Worm (Caenorhabditis elegans) whole organism, young adult: Measurements from ENCODE around the gene C34C12.6.

Source experiments
- B0336.3 ChIP-seq: fragments of 200-800 bp; sonication (Bioruptor generic); IDR thresholded peaks from 2 replicates; pipeline ENCODE4 v1.3.6; 2022; ENCODE audit warnings: missing genetic modification characterization, missing compliant biosample characterization
- D2030.7 ChIP-seq: fragments of 200-800 bp; sonication (Bioruptor generic); IDR thresholded peaks from 2 replicates; pipeline ENCODE4 v1.3.6; 2022; ENCODE audit warnings: missing genetic modification reagents, missing genetic modification characterization, missing compliant biosample characterization
- F33H1.4 ChIP-seq: fragments of 200-800 bp; sonication (Bioruptor generic); IDR thresholded peaks from 2 replicates; pipeline ENCODE4 v1.3.6; 2022; ENCODE audit warnings: missing genetic modification reagents, missing genetic modification characterization, missing compliant biosample characterization
- F57A8.1 ChIP-seq: fragments of 200-800 bp; sonication (Bioruptor generic); optimal IDR thresholded peaks from 2 replicates; lab custom pipeline; 2018; ENCODE audit warnings: mild to moderate bottlenecking, missing genetic modification characterization, moderate library complexity, missing compliant biosample characterization
- K11D2.4 ChIP-seq: fragments of 200-800 bp; sonication (Bioruptor generic); IDR thresholded peaks from 2 replicates; pipeline ENCODE4 v1.3.6; 2022; ENCODE audit warnings: missing genetic modification reagents, missing genetic modification characterization, missing compliant biosample characterization
- Y53F4B.3 ChIP-seq: fragments of 200-800 bp; sonication (Bioruptor generic); IDR thresholded peaks from 2 replicates; pipeline ENCODE4 v1.3.6; 2022; ENCODE audit warnings: missing genetic modification reagents, missing genetic modification characterization, missing compliant biosample characterization
- Y67H2A.10 ChIP-seq: fragments of 200-800 bp; sonication (Bioruptor generic); conservative IDR thresholded peaks from 2 replicates; pipeline ENCODE4 v1.3.6; 2022; ENCODE audit warnings: missing genetic modification reagents, missing genetic modification characterization, missing compliant biosample characterization
- akir-1 ChIP-seq: fragments of 200-800 bp; sonication (Bioruptor generic); optimal IDR thresholded peaks from 2 replicates; lab custom pipeline; 2018; ENCODE audit warnings: mild to moderate bottlenecking, missing genetic modification characterization, moderate library complexity, missing compliant biosample characterization
- aptf-2 ChIP-seq: fragments of 200-800 bp; sonication (Bioruptor generic); conservative IDR thresholded peaks from 2 replicates; pipeline ENCODE4 v1.3.6; 2022; ENCODE audit warnings: missing genetic modification reagents, missing genetic modification characterization, missing compliant biosample characterization
- athp-1 ChIP-seq: sonication (generic microtip); optimal IDR thresholded peaks from 2 replicates; lab custom pipeline; 2017; ENCODE audit warnings: mild to moderate bottlenecking, missing genetic modification characterization, missing compliant biosample characterization
- attf-3 ChIP-seq: fragments of 200-800 bp; sonication (Bioruptor generic); conservative IDR thresholded peaks from 2 replicates; pipeline ENCODE4 v1.3.6; 2022; ENCODE audit warnings: missing genetic modification reagents, missing genetic modification characterization, missing compliant biosample characterization
- attf-5 ChIP-seq: fragments of 200-800 bp; sonication (Bioruptor generic); optimal IDR thresholded peaks from 2 replicates; lab custom pipeline; 2018; ENCODE audit warnings: mild to moderate bottlenecking, missing genetic modification characterization, missing compliant biosample characterization
- bed-2 ChIP-seq: fragments of 200-800 bp; sonication (Bioruptor generic); IDR thresholded peaks from 2 replicates; pipeline ENCODE4 v1.3.6; 2022; ENCODE audit warnings: missing genetic modification reagents, missing genetic modification characterization, missing compliant biosample characterization
- cebp-1 ChIP-seq, 2 experiments: fragments of 200-800 bp in 1 of 2; sonication (Bioruptor generic) in 1 of 2; sonication (generic microtip) in 1 of 2; IDR thresholded peaks in 1 of 2; optimal IDR thresholded peaks in 1 of 2; 2 replicates each; pipeline versions ENCODE4 v1.3.6 to Lab custom; 2017 to 2022; ENCODE audit warnings: missing compliant biosample characterization in 2 of 2, missing genetic modification characterization in 2 of 2, mild to moderate bottlenecking in 1 of 2, missing genetic modification reagents in 1 of 2, moderate library complexity in 1 of 2
- ceh-100 ChIP-seq: fragments of 200-800 bp; sonication (Bioruptor generic); IDR thresholded peaks from 2 replicates; pipeline ENCODE4 v1.3.6; 2022; ENCODE audit warnings: missing genetic modification reagents, missing genetic modification characterization, missing compliant biosample characterization
- ceh-27 ChIP-seq: fragments of 200-800 bp; sonication (Bioruptor generic); optimal IDR thresholded peaks from 2 replicates; lab custom pipeline; 2018; ENCODE audit warnings: mild to moderate bottlenecking, missing genetic modification characterization, moderate library complexity, missing compliant biosample characterization
- chd-7 ChIP-seq: sonication (generic microtip); optimal IDR thresholded peaks from 2 replicates; lab custom pipeline; 2016; ENCODE audit warnings: mild to moderate bottlenecking, missing genetic modification characterization, moderate library complexity, missing compliant biosample characterization
- die-1 ChIP-seq: sonication (generic microtip); optimal IDR thresholded peaks from 2 replicates; lab custom pipeline; 2016; ENCODE audit warnings: missing genotype, mild to moderate bottlenecking, missing genetic modification characterization, missing compliant biosample characterization
- dox-1 ChIP-seq: fragments of 200-800 bp; sonication (Bioruptor generic); IDR thresholded peaks from 2 replicates; pipeline ENCODE4 v1.3.6; 2022; ENCODE audit warnings: missing genetic modification reagents, missing genetic modification characterization, missing compliant biosample characterization
- dpff-1 ChIP-seq: sonication (generic microtip); optimal IDR thresholded peaks from 2 replicates; lab custom pipeline; 2017; ENCODE audit warnings: mild to moderate bottlenecking, missing genetic modification characterization, missing compliant biosample characterization
- egrh-3 ChIP-seq: fragments of 200-800 bp; sonication (Bioruptor generic); IDR thresholded peaks from 2 replicates; pipeline ENCODE4 v1.3.6; 2022; ENCODE audit warnings: missing genetic modification reagents, missing genetic modification characterization, missing compliant biosample characterization
- ekl-4 ChIP-seq: fragments of 200-800 bp; sonication (Bioruptor generic); IDR thresholded peaks from 2 replicates; pipeline ENCODE4 v1.3.6; 2022; ENCODE audit warnings: missing genetic modification reagents, missing genetic modification characterization, missing compliant biosample characterization
- fkh-3 ChIP-seq: sonication (generic microtip); optimal IDR thresholded peaks from 2 replicates; lab custom pipeline; 2016; ENCODE audit warnings: mild to moderate bottlenecking, missing genetic modification characterization, missing compliant biosample characterization
- hmg-1.2 ChIP-seq: fragments of 200-800 bp; sonication (Bioruptor generic); IDR thresholded peaks from 2 replicates; pipeline ENCODE4 v1.3.6; 2022; ENCODE audit warnings: missing genetic modification reagents, missing genetic modification characterization, missing compliant biosample characterization
- hsf-1 ChIP-seq: fragments of 200-800 bp; sonication (Bioruptor generic); IDR thresholded peaks from 2 replicates; pipeline ENCODE4 v1.3.6; 2022; ENCODE audit warnings: missing genetic modification reagents, missing genetic modification characterization, missing compliant biosample characterization
- let-526 ChIP-seq: fragments of 200-800 bp; sonication (Bioruptor generic); IDR thresholded peaks from 2 replicates; pipeline ENCODE4 v1.3.6; 2022; ENCODE audit warnings: missing genetic modification reagents, missing genetic modification characterization, missing compliant biosample characterization
- lin-54 ChIP-seq: fragments of 200-800 bp; sonication (Bioruptor generic); optimal IDR thresholded peaks from 2 replicates; lab custom pipeline; 2018; ENCODE audit warnings: mild to moderate bottlenecking, missing genetic modification characterization, missing compliant biosample characterization
- lsl-1 ChIP-seq: fragments of 200-800 bp; sonication (Bioruptor generic); optimal IDR thresholded peaks from 2 replicates; lab custom pipeline; 2018; ENCODE audit warnings: mild to moderate bottlenecking, missing genetic modification characterization, moderate library complexity, missing compliant biosample characterization
- madf-6 ChIP-seq: fragments of 200-800 bp; sonication (Bioruptor generic); IDR thresholded peaks from 2 replicates; pipeline ENCODE4 v1.3.6; 2022; ENCODE audit warnings: missing genetic modification reagents, missing genetic modification characterization, missing compliant biosample characterization
- mcd-1 ChIP-seq: fragments of 200-800 bp; sonication (Bioruptor generic); IDR thresholded peaks from 2 replicates; pipeline ENCODE4 v1.3.6; 2022; ENCODE audit warnings: missing genetic modification reagents, missing genetic modification characterization, missing compliant biosample characterization
- mel-28 ChIP-seq: sonication (generic microtip); optimal IDR thresholded peaks from 2 replicates; lab custom pipeline; 2016; ENCODE audit warnings: borderline replicate concordance, mild to moderate bottlenecking, missing genetic modification characterization, missing compliant biosample characterization
- mes-4 ChIP-seq: sonication (generic microtip); optimal IDR thresholded peaks from 2 replicates; lab custom pipeline; 2016; ENCODE audit warnings: missing genotype, missing genetic modification characterization, missing compliant biosample characterization
- pbrm-1 ChIP-seq: fragments of 200-800 bp; sonication (Bioruptor generic); IDR thresholded peaks from 2 replicates; pipeline ENCODE4 v1.3.6; 2022; ENCODE audit warnings: missing genetic modification reagents, missing genetic modification characterization, missing compliant biosample characterization
- pha-4 ChIP-seq: fragments of 150-350 bp; sonication (generic microtip); optimal IDR thresholded peaks from 2 replicates; lab custom pipeline; 2014; ENCODE audit warnings: missing biosample characterization, missing genetic modification reagents, missing genetic modification characterization
- repo-1 ChIP-seq: sonication (generic microtip); optimal IDR thresholded peaks from 2 replicates; lab custom pipeline; 2017; ENCODE audit warnings: mild to moderate bottlenecking, missing genetic modification characterization, missing compliant biosample characterization
- snpc-1.1 ChIP-seq: sonication (generic microtip); optimal IDR thresholded peaks from 2 replicates; lab custom pipeline; 2017; ENCODE audit warnings: missing genetic modification characterization, mild to moderate bottlenecking, missing compliant biosample characterization, antibody characterized with exemption, moderate library complexity, missing genotype, missing genetic modification reagents; ENCODE audit not compliant: insufficient read depth
- snpc-4 ChIP-seq, 5 experiments: fragments of 150-350 bp in 1 of 5; sonication (generic microtip) in 4 of 5; optimal IDR thresholded peaks; 2 replicates each; lab custom pipeline; 2014 to 2018; ENCODE audit warnings: missing genetic modification characterization in 5 of 5, missing biosample characterization in 3 of 5, antibody characterized with exemption in 2 of 5, mild to moderate bottlenecking in 2 of 5, missing compliant biosample characterization in 2 of 5, missing genotype in 2 of 5, moderate library complexity in 2 of 5, missing genetic modification reagents in 1 of 5
- unc-130 ChIP-seq: sonication (generic microtip); optimal IDR thresholded peaks from 2 replicates; lab custom pipeline; 2016; ENCODE audit warnings: missing genetic modification reagents, missing genetic modification characterization, missing compliant biosample characterization
- unc-62 ChIP-seq: fragments of 150-350 bp; optimal IDR thresholded peaks from 2 replicates; lab custom pipeline; 2014; ENCODE audit warnings: missing biosample characterization, missing genetic modification reagents, missing genetic modification characterization
- ztf-18 ChIP-seq: sonication (generic microtip); optimal IDR thresholded peaks from 2 replicates; lab custom pipeline; 2016; ENCODE audit warnings: missing genotype, mild to moderate bottlenecking, missing genetic modification characterization, missing compliant biosample characterization
- ztf-28 ChIP-seq: fragments of 200-800 bp; sonication (Bioruptor generic); IDR thresholded peaks from 2 replicates; pipeline ENCODE4 v1.3.6; 2022; ENCODE audit warnings: missing genetic modification reagents, missing genetic modification characterization, missing compliant biosample characterization

Gene C34C12.6

ce11 chrIII:3488224-3488623, 5.8 kb downstream of the C34C12.6 start, which contains the start of gene C34C12.7:
TSS of gene C34C12.7 (minus strand) at chrIII:3488341.
- TF ChIP-seq dpff-1 (no peak), hmg-1.2 (GFP tag; lab: Robert Waterston, UW) (peak; percentile 65)

DNA sequence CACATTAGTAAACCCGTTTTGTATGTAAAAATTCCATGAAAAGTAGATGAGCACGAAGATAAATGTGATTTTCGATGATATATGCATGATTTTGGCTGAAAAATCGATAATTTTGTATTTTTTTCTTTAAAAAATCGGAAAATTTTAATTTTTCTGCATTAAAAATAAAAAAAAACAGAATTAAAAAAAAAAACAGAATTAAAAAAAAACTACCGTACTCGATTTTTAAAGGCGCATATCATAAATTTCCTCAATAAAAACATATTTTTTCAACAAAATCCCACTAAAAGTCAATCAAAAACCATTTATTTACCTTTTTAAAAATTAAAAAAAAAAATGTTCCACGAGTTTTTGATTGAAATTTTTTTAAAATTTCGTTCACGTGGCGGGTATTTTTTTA, 10.7 kb downstream of the C34C12.6 start, which contains the start of gene gly-14:
Gene gly-14 (minus strand): TSS at position 101 of the 400 bp plus-strand sequence.
- no peak for TF ChIP-seq B0336.3 (GFP tag; lab: Robert Waterston, UW)
- TF ChIP-seq, all 124 proteins: peak for 0

ce11 chrIII:3498957-3499356, 16.6 kb downstream of the C34C12.6 start, which contains the start of gene M01F1.9:
TSS of gene M01F1.9 (minus strand) at chrIII:3499057.
- no peak for TF ChIP-seq unc-130 (GFP tag; lab: Kevin White, UChicago)
- TF ChIP-seq ekl-4 (GFP tag; lab: Robert Waterston, UW) = no peak
- no peak for TF ChIP-seq mel-28 (tag; lab: Kevin White, UChicago)
- no peak for TF ChIP-seq dox-1 (GFP tag; lab: Robert Waterston, UW)
- TF ChIP-seq snpc-4 (GFP tag; optimal IDR thresholded peaks at IDR 0.05; lab: Kevin White, UChicago) = no peak
- TF ChIP-seq snpc-4 (tag; optimal IDR thresholded peaks at IDR 0.05; lab: Kevin White, UChicago) = no peak
- no peak for TF ChIP-seq F57A8.1
- no peak for TF ChIP-seq Y53F4B.3 (GFP tag; lab: Robert Waterston, UW)
- TF ChIP-seq pha-4 (tag; lab: Kevin White, UChicago) = no peak
- no peak for TF ChIP-seq madf-6 (GFP tag; lab: Robert Waterston, UW)
- TF ChIP-seq die-1 (tag; lab: Kevin White, UChicago) = no peak

DNA sequence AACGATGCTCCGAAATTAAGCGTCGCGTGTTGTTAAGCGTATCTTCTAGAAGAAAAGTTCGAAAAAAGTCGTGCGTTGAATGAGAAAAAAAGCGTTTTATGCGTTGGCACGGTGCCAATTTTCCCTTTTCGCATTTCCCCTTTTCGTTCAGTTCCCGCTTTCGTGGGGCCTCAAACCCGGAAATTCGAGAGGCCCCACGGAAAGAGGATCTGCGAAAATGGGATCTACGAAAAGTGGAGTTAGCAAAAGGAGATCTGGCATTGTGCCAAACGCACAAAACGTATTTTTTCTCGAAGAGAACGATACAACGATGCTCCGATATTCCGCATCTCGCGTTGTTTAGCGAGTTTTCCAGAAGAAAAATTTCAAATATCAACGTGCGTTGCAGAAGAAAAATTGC, 17.5 kb downstream of the C34C12.6 start:
- TF ChIP-seq ztf-28 (GFP tag; lab: Robert Waterston, UW) (peak; percentile 74; the same call in 1 of the 2 replicates), snpc-4 (GFP tag; optimal IDR thresholded peaks at IDR 0.05; lab: Kevin White, UChicago) (no peak), snpc-4 (tag; optimal IDR thresholded peaks at IDR 0.05; lab: Kevin White, UChicago) (no peak), hsf-1 (GFP tag; lab: Robert Waterston, UW) (no peak), K11D2.4 (GFP tag; lab: Robert Waterston, UW) (peak; percentile 39; the same call in 1 of the 2 replicates), bed-2 (0 out of 2 replicates have a peak, but pooled peaks have one; percentile 35), ceh-27 (GFP tag; lab: Kevin White, UChicago) (peak; percentile 39), attf-3 (GFP tag; lab: Robert Waterston, UW) (peak; percentile 57; the same call in 1 of the 2 replicates), lsl-1 (GFP tag; lab: Kevin White, UChicago) (peak; percentile 10), aptf-2 (GFP tag; lab: Robert Waterston, UW) (0 out of 2 replicates have a peak, but pooled peaks have one; percentile 50), athp-1 (tag; lab: Kevin White, UChicago) (no peak), ceh-100 (GFP tag; lab: Robert Waterston, UW) (peak; percentile 96), cebp-1 (GFP tag; IDR thresholded peaks at IDR 0.05; lab: Robert Waterston, UW) (no peak), cebp-1 (tag; optimal IDR thresholded peaks at IDR 0.05; lab: Kevin White, UChicago) (peak; percentile 25), unc-62 (GFP tag; lab: Kevin White, UChicago) (no peak), let-526 (GFP tag; lab: Robert Waterston, UW) (peak; percentile 72; the same call in 1 of the 2 replicates), F33H1.4 (GFP tag; lab: Robert Waterston, UW) (0 out of 2 replicates have a peak, but pooled peaks have one; percentile 28), snpc-1.1 (tag; lab: Kevin White, UChicago) (no peak), egrh-3 (GFP tag; lab: Robert Waterston, UW) (no peak), ztf-18 (tag; lab: Kevin White, UChicago) (peak; percentile 18), attf-5 (GFP tag; lab: Kevin White, UChicago) (peak; percentile 12), D2030.7 (GFP tag; lab: Robert Waterston, UW) (0 out of 2 replicates have a peak, but pooled peaks have one; percentile 20), fkh-3 (no peak), madf-6 (GFP tag; lab: Robert Waterston, UW) (peak; percentile 41), chd-7 (peak; percentile 18), pbrm-1 (peak; percentile 22; the same call in 1 of the 2 replicates), Y67H2A.10 (GFP tag; lab: Robert Waterston, UW) (0 out of 2 replicates have a peak, but pooled peaks have one; percentile 36), repo-1 (tag; lab: Kevin White, UChicago) (no peak), mcd-1 (GFP tag; lab: Robert Waterston, UW) (peak; percentile 65), akir-1 (GFP tag; lab: Kevin White, UChicago) (no peak), lin-54 (GFP tag; lab: Kevin White, UChicago) (peak; percentile 11), mes-4 (tag; lab: Kevin White, UChicago) (no peak)
- TF ChIP-seq, all 124 proteins: peak for 20
